Worm (Caenorhabditis elegans) whole organism, young adult: ENCODE measurements around the gene T04F8.2.

Experiments
- B0261.1 ChIP-seq: sonication (generic microtip); optimal IDR thresholded peaks from 2 replicates; lab custom pipeline; 2016; ENCODE audit warnings: mild to moderate bottlenecking, missing genetic modification characterization, moderate library complexity, missing compliant biosample characterization
- B0336.3 ChIP-seq: fragments of 200-800 bp; sonication (Bioruptor generic); IDR thresholded peaks from 2 replicates; pipeline ENCODE4 v1.3.6; 2022; ENCODE audit warnings: missing genetic modification characterization, missing compliant biosample characterization
- C06A6.2 ChIP-seq: fragments of 200-800 bp; sonication (Bioruptor generic); conservative IDR thresholded peaks from 2 replicates; pipeline ENCODE4 v1.3.6; 2022; ENCODE audit warnings: missing genetic modification characterization, missing compliant biosample characterization
- F22D6.2 ChIP-seq: sonication (generic microtip); optimal IDR thresholded peaks from 2 replicates; lab custom pipeline; 2016; ENCODE audit warnings: mild to moderate bottlenecking, missing genetic modification characterization, missing compliant biosample characterization
- F39B2.1 ChIP-seq: fragments of 200-800 bp; sonication (Bioruptor generic); IDR thresholded peaks from 2 replicates; pipeline ENCODE4 v1.3.6; 2022; ENCODE audit warnings: missing genetic modification reagents, missing genetic modification characterization, missing compliant biosample characterization
- F52B5.7 ChIP-seq: sonication (generic microtip); optimal IDR thresholded peaks from 2 replicates; lab custom pipeline; 2016; ENCODE audit warnings: mild to moderate bottlenecking, missing genetic modification characterization, missing compliant biosample characterization
- F57A8.1 ChIP-seq: fragments of 200-800 bp; sonication (Bioruptor generic); optimal IDR thresholded peaks from 2 replicates; lab custom pipeline; 2018; ENCODE audit warnings: mild to moderate bottlenecking, missing genetic modification characterization, moderate library complexity, missing compliant biosample characterization
- K11D2.4 ChIP-seq: fragments of 200-800 bp; sonication (Bioruptor generic); IDR thresholded peaks from 2 replicates; pipeline ENCODE4 v1.3.6; 2022; ENCODE audit warnings: missing genetic modification reagents, missing genetic modification characterization, missing compliant biosample characterization
- K12H6.12 ChIP-seq: fragments of 200-800 bp; sonication (Bioruptor generic); optimal IDR thresholded peaks from 2 replicates; lab custom pipeline; 2018; ENCODE audit warnings: mild to moderate bottlenecking, missing genetic modification characterization, missing compliant biosample characterization
- T26A5.8 ChIP-seq: sonication (generic microtip); optimal IDR thresholded peaks from 2 replicates; lab custom pipeline; 2016; ENCODE audit warnings: missing genetic modification characterization, missing compliant biosample characterization
- Y53F4B.3 ChIP-seq: fragments of 200-800 bp; sonication (Bioruptor generic); IDR thresholded peaks from 2 replicates; pipeline ENCODE4 v1.3.6; 2022; ENCODE audit warnings: missing genetic modification reagents, missing genetic modification characterization, missing compliant biosample characterization
- Y53G8AR.9 ChIP-seq: fragments of 200-800 bp; sonication (Bioruptor generic); conservative IDR thresholded peaks from 2 replicates; pipeline ENCODE4 v1.3.6; 2022; ENCODE audit warnings: missing genetic modification reagents, missing genetic modification characterization, missing compliant biosample characterization
- ZK185.1 ChIP-seq: sonication (generic microtip); optimal IDR thresholded peaks from 2 replicates; lab custom pipeline; 2016; ENCODE audit warnings: mild to moderate bottlenecking, missing genetic modification characterization, missing compliant biosample characterization; ENCODE audit not compliant: poor library complexity, severe bottlenecking
- ama-1 ChIP-seq, 3 experiments: fragments of 150-350 bp in 1 of 3; sonication (generic microtip) in 2 of 3; optimal IDR thresholded peaks; 2 replicates each; lab custom pipeline; 2014 to 2018; ENCODE audit warnings: missing biosample characterization in 2 of 3, missing genetic modification characterization in 2 of 3, missing genetic modification reagents in 2 of 3
- atf-7 ChIP-seq: sonication (generic microtip); optimal IDR thresholded peaks from 2 replicates; lab custom pipeline; 2017; ENCODE audit warnings: mild to moderate bottlenecking, missing genetic modification characterization, missing compliant biosample characterization
- ccch-3 ChIP-seq: fragments of 200-800 bp; sonication (Bioruptor generic); optimal IDR thresholded peaks from 2 replicates; lab custom pipeline; 2018; ENCODE audit warnings: mild to moderate bottlenecking, missing genetic modification characterization, missing compliant biosample characterization
- cebp-1 ChIP-seq, 2 experiments: fragments of 200-800 bp in 1 of 2; sonication (Bioruptor generic) in 1 of 2; sonication (generic microtip) in 1 of 2; IDR thresholded peaks in 1 of 2; optimal IDR thresholded peaks in 1 of 2; 2 replicates each; pipeline versions ENCODE4 v1.3.6 to Lab custom; 2017 to 2022; ENCODE audit warnings: missing compliant biosample characterization in 2 of 2, missing genetic modification characterization in 2 of 2, mild to moderate bottlenecking in 1 of 2, missing genetic modification reagents in 1 of 2, moderate library complexity in 1 of 2
- cebp-2 ChIP-seq: fragments of 200-800 bp; sonication (Bioruptor generic); IDR thresholded peaks from 2 replicates; pipeline ENCODE4 v1.3.6; 2022; ENCODE audit warnings: missing genetic modification characterization, missing compliant biosample characterization
- ceh-100 ChIP-seq: fragments of 200-800 bp; sonication (Bioruptor generic); IDR thresholded peaks from 2 replicates; pipeline ENCODE4 v1.3.6; 2022; ENCODE audit warnings: missing genetic modification reagents, missing genetic modification characterization, missing compliant biosample characterization
- ceh-27 ChIP-seq: fragments of 200-800 bp; sonication (Bioruptor generic); optimal IDR thresholded peaks from 2 replicates; lab custom pipeline; 2018; ENCODE audit warnings: mild to moderate bottlenecking, missing genetic modification characterization, moderate library complexity, missing compliant biosample characterization
- ceh-58 ChIP-seq: fragments of 200-800 bp; sonication (Bioruptor generic); IDR thresholded peaks from 2 replicates; pipeline ENCODE4 v1.3.6; 2022; ENCODE audit warnings: missing genetic modification characterization, missing compliant biosample characterization
- ceh-79 ChIP-seq: sonication (generic microtip); optimal IDR thresholded peaks from 2 replicates; lab custom pipeline; 2017; ENCODE audit warnings: mild to moderate bottlenecking, missing genetic modification characterization, missing compliant biosample characterization
- dpl-1 ChIP-seq: fragments of 150-350 bp; optimal IDR thresholded peaks from 2 replicates; lab custom pipeline; 2014; ENCODE audit warnings: missing biosample characterization, missing genetic modification reagents, missing genetic modification characterization
- efl-1 ChIP-seq: fragments of 150-350 bp; optimal IDR thresholded peaks from 2 replicates; lab custom pipeline; 2014; ENCODE audit warnings: missing biosample characterization, missing genetic modification reagents, missing genetic modification characterization
- ets-4 ChIP-seq: fragments of 200-800 bp; sonication (Bioruptor generic); optimal IDR thresholded peaks from 2 replicates; lab custom pipeline; 2018; ENCODE audit warnings: mild to moderate bottlenecking, missing genetic modification characterization, missing compliant biosample characterization
- him-1 ChIP-seq: sonication (generic microtip); optimal IDR thresholded peaks from 2 replicates; lab custom pipeline; 2016; ENCODE audit warnings: missing genotype, missing genetic modification reagents, missing genetic modification characterization, missing compliant biosample characterization
- hlh-26 ChIP-seq: fragments of 200-800 bp; sonication (Bioruptor generic); conservative IDR thresholded peaks from 2 replicates; pipeline ENCODE4 v1.3.6; 2022; ENCODE audit warnings: missing genetic modification reagents, missing genetic modification characterization, missing compliant biosample characterization
- hmg-1.2 ChIP-seq: fragments of 200-800 bp; sonication (Bioruptor generic); IDR thresholded peaks from 2 replicates; pipeline ENCODE4 v1.3.6; 2022; ENCODE audit warnings: missing genetic modification reagents, missing genetic modification characterization, missing compliant biosample characterization
- hsf-1 ChIP-seq: fragments of 200-800 bp; sonication (Bioruptor generic); IDR thresholded peaks from 2 replicates; pipeline ENCODE4 v1.3.6; 2022; ENCODE audit warnings: missing genetic modification reagents, missing genetic modification characterization, missing compliant biosample characterization
- lin-54 ChIP-seq: fragments of 200-800 bp; sonication (Bioruptor generic); optimal IDR thresholded peaks from 2 replicates; lab custom pipeline; 2018; ENCODE audit warnings: mild to moderate bottlenecking, missing genetic modification characterization, missing compliant biosample characterization
- lsy-27 ChIP-seq: sonication (generic microtip); optimal IDR thresholded peaks from 2 replicates; lab custom pipeline; 2017; ENCODE audit warnings: missing genetic modification characterization, mild to moderate bottlenecking, missing compliant biosample characterization, antibody characterized with exemption, missing genotype, borderline replicate concordance; ENCODE audit not compliant: insufficient read depth
- madf-10 ChIP-seq: sonication (generic microtip); optimal IDR thresholded peaks from 2 replicates; lab custom pipeline; 2016; ENCODE audit warnings: mild to moderate bottlenecking, missing genetic modification characterization, missing compliant biosample characterization
- madf-6 ChIP-seq: fragments of 200-800 bp; sonication (Bioruptor generic); IDR thresholded peaks from 2 replicates; pipeline ENCODE4 v1.3.6; 2022; ENCODE audit warnings: missing genetic modification reagents, missing genetic modification characterization, missing compliant biosample characterization
- mel-28 ChIP-seq: sonication (generic microtip); optimal IDR thresholded peaks from 2 replicates; lab custom pipeline; 2016; ENCODE audit warnings: borderline replicate concordance, mild to moderate bottlenecking, missing genetic modification characterization, missing compliant biosample characterization
- nfya-1 ChIP-seq: sonication (generic microtip); optimal IDR thresholded peaks from 2 replicates; lab custom pipeline; 2017; ENCODE audit warnings: antibody characterized with exemption, missing compliant biosample characterization, missing genetic modification characterization, borderline replicate concordance; ENCODE audit not compliant: insufficient read depth
- nhr-120 ChIP-seq: fragments of 200-800 bp; sonication (Bioruptor generic); IDR thresholded peaks from 2 replicates; pipeline ENCODE4 v1.3.6; 2022; ENCODE audit warnings: missing genetic modification characterization, missing compliant biosample characterization
- nhr-27 ChIP-seq: fragments of 200-800 bp; sonication (Bioruptor generic); optimal IDR thresholded peaks from 2 replicates; lab custom pipeline; 2018; ENCODE audit warnings: mild to moderate bottlenecking, missing genetic modification characterization, moderate library complexity, missing compliant biosample characterization
- nhr-90 ChIP-seq: sonication (generic microtip); optimal IDR thresholded peaks from 2 replicates; lab custom pipeline; 2016; ENCODE audit warnings: missing genotype, mild to moderate bottlenecking, missing genetic modification characterization, missing compliant biosample characterization
- rcor-1 ChIP-seq: fragments of 200-800 bp; sonication (Bioruptor generic); IDR thresholded peaks from 2 replicates; pipeline ENCODE4 v1.3.6; 2022; ENCODE audit warnings: missing genetic modification reagents, missing genetic modification characterization, missing compliant biosample characterization
- repo-1 ChIP-seq: sonication (generic microtip); optimal IDR thresholded peaks from 2 replicates; lab custom pipeline; 2017; ENCODE audit warnings: mild to moderate bottlenecking, missing genetic modification characterization, missing compliant biosample characterization
- ztf-28 ChIP-seq: fragments of 200-800 bp; sonication (Bioruptor generic); IDR thresholded peaks from 2 replicates; pipeline ENCODE4 v1.3.6; 2022; ENCODE audit warnings: missing genetic modification reagents, missing genetic modification characterization, missing compliant biosample characterization
- ztf-6 ChIP-seq: fragments of 200-800 bp; sonication (Bioruptor generic); IDR thresholded peaks from 2 replicates; pipeline ENCODE4 v1.3.6; 2022; ENCODE audit warnings: missing genetic modification reagents, missing genetic modification characterization, missing compliant biosample characterization

The T04F8.2 gene

DNA sequence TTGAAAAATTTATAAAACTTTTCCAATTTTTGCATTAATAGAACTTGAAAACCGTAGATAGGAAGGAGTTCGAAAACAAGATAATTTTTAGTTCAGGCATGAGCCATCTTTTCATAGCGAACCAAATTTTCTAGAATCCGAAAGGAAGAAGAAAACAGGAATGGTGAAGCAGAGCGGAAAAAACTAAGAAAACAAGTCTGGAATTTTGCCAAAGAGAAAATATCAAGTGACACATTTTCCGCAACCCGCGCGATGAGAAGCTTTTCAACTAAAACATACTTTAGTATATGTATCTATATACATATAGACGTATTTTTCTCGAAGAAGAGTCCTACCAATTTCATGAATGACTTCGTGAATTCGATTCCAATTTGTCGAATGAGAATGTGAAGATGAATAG lies 14.8 kb downstream of the T04F8.2 start:
- TF ChIP-seq Y53F4B.3 (GFP tag; lab: Robert Waterston, UW) = no peak
- no peak for TF ChIP-seq ZK185.1 (tag; lab: Kevin White, UChicago)
- TF ChIP-seq K11D2.4 (GFP tag; lab: Robert Waterston, UW) = no peak
- TF ChIP-seq lin-54 (GFP tag; lab: Kevin White, UChicago) = no peak
- no peak for TF ChIP-seq F57A8.1
- TF ChIP-seq K12H6.12 (tag; lab: Kevin White, UChicago) = no peak
- TF ChIP-seq hlh-26 (GFP tag; lab: Robert Waterston, UW) = no peak
- TF ChIP-seq C06A6.2 (GFP tag; lab: Robert Waterston, UW) = no peak
- no peak for TF ChIP-seq T26A5.8
- no peak for TF ChIP-seq hmg-1.2

DNA sequence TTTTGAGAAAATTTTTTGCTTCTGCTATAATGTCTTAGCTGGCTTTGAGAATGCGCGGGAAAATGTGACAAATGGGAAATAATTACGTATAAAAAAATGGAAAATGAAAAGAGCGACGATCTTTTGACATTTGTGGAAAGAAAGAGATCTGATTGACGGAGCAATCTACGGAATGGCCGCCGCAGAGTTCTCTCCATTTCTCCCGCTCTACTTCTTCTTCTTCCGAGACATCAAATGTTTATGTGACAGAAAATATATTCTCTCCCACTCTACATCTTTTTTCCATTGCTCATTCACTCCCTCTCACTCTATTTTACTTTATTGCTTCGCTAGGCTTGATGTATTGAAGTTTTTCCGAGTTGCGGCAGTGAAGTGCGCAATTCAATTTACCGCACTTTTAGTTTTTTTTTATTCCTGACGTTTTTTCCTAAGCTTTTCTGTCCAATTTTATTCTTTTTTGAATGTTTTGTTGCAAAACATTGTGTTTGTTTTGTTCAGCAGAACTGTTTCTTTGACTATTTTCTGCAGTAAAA lies 15.8 kb downstream of the T04F8.2 start:
- TF ChIP-seq him-1 (tag; lab: Kevin White, UChicago) = no peak
- no peak for TF ChIP-seq nfya-1
- no peak for TF ChIP-seq ama-1 (optimal IDR thresholded peaks at IDR 0.05; lab: Kevin White, UChicago)
- TF ChIP-seq ama-1 (GFP tag; optimal IDR thresholded peaks at IDR 0.05; lab: Kevin White, UChicago) = no peak
- TF ChIP-seq repo-1 (tag; lab: Kevin White, UChicago) = no peak
- no peak for TF ChIP-seq hsf-1 (GFP tag; lab: Robert Waterston, UW)
- TF ChIP-seq dpl-1 = no peak
- no peak for TF ChIP-seq ztf-6 (GFP tag; lab: Robert Waterston, UW)
- no peak for TF ChIP-seq madf-6
- TF ChIP-seq ceh-27 (GFP tag; lab: Kevin White, UChicago) = no peak
- no peak for TF ChIP-seq ets-4 (GFP tag; lab: Kevin White, UChicago)
- TF ChIP-seq ZK185.1 (tag; lab: Kevin White, UChicago) = no peak
- no peak for TF ChIP-seq Y53G8AR.9 (GFP tag; lab: Robert Waterston, UW)
- TF ChIP-seq ceh-58 (GFP tag; lab: Robert Waterston, UW) = no peak
- TF ChIP-seq nhr-120 (GFP tag; lab: Robert Waterston, UW) = no peak
- TF ChIP-seq mel-28 (tag; lab: Kevin White, UChicago) = no peak
- no peak for TF ChIP-seq cebp-2 (GFP tag; lab: Robert Waterston, UW)
- no peak for TF ChIP-seq F39B2.1 (GFP tag; lab: Robert Waterston, UW)
- TF ChIP-seq atf-7 (tag; lab: Kevin White, UChicago) = no peak
- TF ChIP-seq F52B5.7 = no peak

DNA sequence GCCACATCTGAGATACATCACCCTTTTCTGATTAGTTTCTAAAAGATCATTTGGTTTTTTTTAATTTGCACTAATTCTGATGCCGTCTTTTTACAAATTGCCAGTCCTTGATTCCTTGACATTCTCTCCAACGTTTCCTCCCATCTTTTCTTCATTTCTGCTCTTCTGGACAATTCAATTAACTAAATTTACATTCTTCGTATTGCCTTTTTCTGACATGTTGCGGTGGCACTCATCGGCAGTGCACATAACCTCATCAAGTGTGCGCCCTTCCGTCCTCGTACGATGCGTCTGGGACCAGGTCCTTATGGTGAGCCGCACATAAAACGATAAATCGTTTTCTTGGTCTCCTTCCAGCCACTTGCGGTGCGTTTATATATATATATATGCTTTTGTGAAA lies 17.4 kb downstream of the T04F8.2 start:
- TF ChIP-seq cebp-1 (GFP tag; IDR thresholded peaks at IDR 0.05; lab: Robert Waterston, UW) (no peak), cebp-1 (tag; optimal IDR thresholded peaks at IDR 0.05; lab: Kevin White, UChicago) (no peak)
- TF ChIP-seq, all 124 proteins: peak for 0

- no peak for TF ChIP-seq nhr-120 (GFP tag; lab: Robert Waterston, UW)
- no peak for TF ChIP-seq mel-28 (tag; lab: Kevin White, UChicago)
- TF ChIP-seq, all 124 proteins: peak for 0
Measured at ce11 chrX:11637721-11638120, 18.6 kb downstream of the T04F8.2 start.

DNA sequence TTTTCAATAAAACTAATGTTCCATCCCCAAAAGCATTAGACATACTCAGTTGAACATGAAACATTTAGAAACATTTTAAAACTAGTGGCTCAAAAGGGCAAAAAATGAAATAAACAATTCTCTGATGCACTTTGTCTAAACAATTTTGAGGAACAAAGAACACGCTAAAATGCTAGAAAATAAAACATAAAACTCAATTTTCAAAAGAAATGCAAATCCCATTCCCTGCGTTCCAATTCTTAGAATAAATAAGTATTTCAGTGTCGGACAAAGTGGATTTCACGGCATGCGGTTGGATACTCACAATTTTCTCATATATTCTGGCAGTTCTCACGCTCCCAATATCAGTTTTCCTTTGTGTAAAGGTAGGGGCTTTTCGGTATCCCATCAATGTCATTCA lies 23.1 kb downstream of the T04F8.2 start:
- TF ChIP-seq ztf-6 (GFP tag; lab: Robert Waterston, UW) (no peak), ceh-100 (no peak), lsy-27 (tag; lab: Kevin White, UChicago) (no peak), nhr-90 (tag; lab: Kevin White, UChicago) (no peak), ztf-28 (GFP tag; lab: Robert Waterston, UW) (no peak), B0261.1 (tag; lab: Kevin White, UChicago) (no peak), atf-7 (tag; lab: Kevin White, UChicago) (no peak), nhr-27 (tag; lab: Kevin White, UChicago) (no peak), ccch-3 (GFP tag; lab: Kevin White, UChicago) (no peak), B0336.3 (no peak), F22D6.2 (no peak), madf-10 (tag; lab: Kevin White, UChicago) (no peak), ceh-79 (tag; lab: Kevin White, UChicago) (no peak), efl-1 (no peak), rcor-1 (no peak)
